Worm (Caenorhabditis elegans): Measurements from ENCODE around the gene F36H9.7.

ce11 chrV:1734569-1734968 is 40.2 kb downstream of the F36H9.7 start, which contains the start of gene str-160:
- TF ChIP-seq nhr-77 (tag; optimal IDR thresholded peaks at IDR 0.05) = no peak
- TF ChIP-seq Y75B8A.6 (GFP tag; IDR thresholded peaks at IDR 0.05) = no peak
